Worm (Caenorhabditis elegans) whole organism, mixed stage, embryonic: Measurements from ENCODE around the gene T03F6.4.

Experiments used
- bed-3 ChIP-seq: fragments of 200-800 bp; sonication (Bioruptor generic); optimal IDR thresholded peaks from 3 replicates; lab custom pipeline; 2018; ENCODE audit warnings: mild to moderate bottlenecking, missing genetic modification characterization, moderate library complexity, missing compliant biosample characterization
- blmp-1 ChIP-seq: fragments of 150-350 bp; optimal IDR thresholded peaks from 2 replicates; lab custom pipeline; 2014; ENCODE audit warnings: missing biosample characterization, missing genetic modification characterization
- ceh-39 ChIP-seq: fragments of 150-350 bp; optimal IDR thresholded peaks from 2 replicates; lab custom pipeline; 2014; ENCODE audit warnings: missing biosample characterization, missing genetic modification characterization
- ceh-43 ChIP-seq: fragments of 200-800 bp; sonication (Bioruptor generic); optimal IDR thresholded peaks from 2 replicates; lab custom pipeline; 2018; ENCODE audit warnings: mild to moderate bottlenecking, missing genetic modification characterization, moderate library complexity, missing compliant biosample characterization
- ceh-83 ChIP-seq: fragments of 200-800 bp; sonication (Bioruptor generic); optimal IDR thresholded peaks from 2 replicates; lab custom pipeline; 2018; ENCODE audit warnings: mild to moderate bottlenecking, missing genetic modification characterization, missing compliant biosample characterization
- ces-1 ChIP-seq: fragments of 150-350 bp; optimal IDR thresholded peaks from 2 replicates; lab custom pipeline; 2014; ENCODE audit warnings: missing biosample characterization, missing genetic modification reagents, missing genetic modification characterization
- drap-1 ChIP-seq: fragments of 200-800 bp; sonication (Bioruptor generic); optimal IDR thresholded peaks from 3 replicates; lab custom pipeline; 2018; ENCODE audit warnings: mild to moderate bottlenecking, missing genetic modification characterization, missing compliant biosample characterization
- elt-1 ChIP-seq: sonication (generic microtip); optimal IDR thresholded peaks from 2 replicates; lab custom pipeline; 2017; ENCODE audit warnings: missing genetic modification characterization, mild to moderate bottlenecking, missing compliant biosample characterization, antibody characterized with exemption, moderate library complexity, borderline replicate concordance; ENCODE audit not compliant: insufficient read depth
- hlh-1 ChIP-seq: fragments of 150-350 bp; optimal IDR thresholded peaks from 2 replicates; lab custom pipeline; 2014; ENCODE audit warnings: missing biosample characterization, missing genetic modification reagents, missing genetic modification characterization
- lin-32 ChIP-seq: fragments of 200-800 bp; sonication (Bioruptor generic); optimal IDR thresholded peaks from 2 replicates; lab custom pipeline; 2018; ENCODE audit warnings: mild to moderate bottlenecking, missing genetic modification characterization, missing compliant biosample characterization
- mab-5 ChIP-seq: fragments of 150-350 bp; optimal IDR thresholded peaks from 2 replicates; lab custom pipeline; 2014; ENCODE audit warnings: missing biosample characterization, missing genetic modification characterization
- mls-2 ChIP-seq: sonication (generic microtip); optimal IDR thresholded peaks from 2 replicates; lab custom pipeline; 2016; ENCODE audit warnings: mild to moderate bottlenecking, missing genetic modification characterization, moderate library complexity, missing compliant biosample characterization
- nhr-12 ChIP-seq: fragments of 150-350 bp; optimal IDR thresholded peaks from 2 replicates; lab custom pipeline; 2014; ENCODE audit warnings: missing biosample characterization, missing genetic modification characterization
- nhr-2 ChIP-seq: fragments of 150-350 bp; optimal IDR thresholded peaks from 2 replicates; lab custom pipeline; 2014; ENCODE audit warnings: missing biosample characterization, missing genetic modification characterization
- nhr-28 ChIP-seq: fragments of 150-350 bp; optimal IDR thresholded peaks from 2 replicates; lab custom pipeline; 2014; ENCODE audit warnings: missing biosample characterization, missing genetic modification characterization
- pha-4 ChIP-seq: fragments of 150-350 bp; optimal IDR thresholded peaks from 2 replicates; lab custom pipeline; 2018; ENCODE audit warnings: missing biosample characterization, missing genetic modification reagents, missing genetic modification characterization
- sem-2 ChIP-seq: fragments of 200-800 bp; sonication (Bioruptor generic); optimal IDR thresholded peaks from 2 replicates; lab custom pipeline; 2018; ENCODE audit warnings: mild to moderate bottlenecking, missing genetic modification characterization, missing compliant biosample characterization
- snpc-4 ChIP-seq: fragments of 150-350 bp; optimal IDR thresholded peaks from 2 replicates; lab custom pipeline; 2014; ENCODE audit warnings: missing biosample characterization, missing genetic modification characterization
- tbx-8 ChIP-seq: fragments of 200-800 bp; sonication (Bioruptor generic); optimal IDR thresholded peaks from 2 replicates; lab custom pipeline; 2018; ENCODE audit warnings: mild to moderate bottlenecking, missing genetic modification characterization, moderate library complexity, missing compliant biosample characterization
- unc-120 ChIP-seq: sonication (generic microtip); optimal IDR thresholded peaks from 2 replicates; lab custom pipeline; 2017; ENCODE audit warnings: missing genetic modification characterization, missing compliant biosample characterization; ENCODE audit not compliant: poor library complexity, severe bottlenecking
- unc-62 ChIP-seq: fragments of 150-350 bp; optimal IDR thresholded peaks from 2 replicates; lab custom pipeline; 2014; ENCODE audit warnings: missing biosample characterization, missing genetic modification reagents, missing genetic modification characterization
- ztf-11 ChIP-seq: fragments of 150-350 bp; optimal IDR thresholded peaks from 2 replicates; lab custom pipeline; 2014; ENCODE audit warnings: missing biosample characterization, missing genetic modification characterization

T03F6.4 gene

ce11 chrIII:13430162-13430561 lies 44.2 kb downstream of the T03F6.4 start, which contains the start of gene trf-1:
Gene trf-1 (plus strand): TSS chrIII:13430462.
- TF ChIP-seq bed-3 (no peak), drap-1 (no peak)
- TF ChIP-seq, all 35 proteins: peak for 0

ce11 chrIII:13434404-13434803 lies 48.5 kb downstream of the T03F6.4 start, which contains the start of gene F45G2.7:
Gene F45G2.7 (minus strand): TSS chrIII:13434504.
- no peak for TF ChIP-seq drap-1
- TF ChIP-seq lin-32 (GFP tag; lab: Kevin White, UChicago): no peak
- TF ChIP-seq ceh-43 (GFP tag; lab: Kevin White, UChicago): no peak
- TF ChIP-seq pha-4 (tag; lab: Kevin White, UChicago): no peak
- TF ChIP-seq mab-5: no peak
- TF ChIP-seq ces-1 (GFP tag; lab: Kevin White, UChicago): no peak
- no peak for TF ChIP-seq mls-2 (tag; lab: Kevin White, UChicago)
- TF ChIP-seq sem-2: no peak
- no peak for TF ChIP-seq nhr-2
- no peak for TF ChIP-seq nhr-28 (tag; lab: Kevin White, UChicago)

ce11 chrIII:13435570-13435969 lies 49.6 kb downstream of the T03F6.4 start, which contains the start of gene F45G2.8:
Gene F45G2.8 (minus strand): TSS chrIII:13435670.
- TF ChIP-seq ztf-11 (tag; lab: Kevin White, UChicago): no peak
- TF ChIP-seq elt-1 (tag; lab: Kevin White, UChicago): no peak
- no peak for TF ChIP-seq nhr-2
- TF ChIP-seq, all 35 proteins: peak for 0

ce11 chrIII:13436843-13437242 lies 50.9 kb downstream of the T03F6.4 start, which contains the start of gene F45G2.9:
Gene F45G2.9 (minus strand): TSS chrIII:13436943.
- TF ChIP-seq drap-1 (no peak), ceh-43 (GFP tag; lab: Kevin White, UChicago) (no peak), snpc-4 (no peak), lin-32 (GFP tag; lab: Kevin White, UChicago) (no peak), nhr-12 (tag; lab: Kevin White, UChicago) (no peak), ceh-83 (GFP tag; lab: Kevin White, UChicago) (no peak), bed-3 (no peak), hlh-1 (tag; lab: Kevin White, UChicago) (no peak), tbx-8 (GFP tag; lab: Kevin White, UChicago) (no peak), ces-1 (GFP tag; lab: Kevin White, UChicago) (no peak), blmp-1 (tag; lab: Kevin White, UChicago) (no peak), unc-62 (GFP tag; lab: Kevin White, UChicago) (no peak), ceh-39 (no peak), unc-120 (tag; lab: Kevin White, UChicago) (no peak)
